Fruit fly (Drosophila melanogaster): ENCODE results near the gene CG4770.
A peak's percentile ranks its signal among the peaks of the same experiment; 100 is the strongest.

DNA sequence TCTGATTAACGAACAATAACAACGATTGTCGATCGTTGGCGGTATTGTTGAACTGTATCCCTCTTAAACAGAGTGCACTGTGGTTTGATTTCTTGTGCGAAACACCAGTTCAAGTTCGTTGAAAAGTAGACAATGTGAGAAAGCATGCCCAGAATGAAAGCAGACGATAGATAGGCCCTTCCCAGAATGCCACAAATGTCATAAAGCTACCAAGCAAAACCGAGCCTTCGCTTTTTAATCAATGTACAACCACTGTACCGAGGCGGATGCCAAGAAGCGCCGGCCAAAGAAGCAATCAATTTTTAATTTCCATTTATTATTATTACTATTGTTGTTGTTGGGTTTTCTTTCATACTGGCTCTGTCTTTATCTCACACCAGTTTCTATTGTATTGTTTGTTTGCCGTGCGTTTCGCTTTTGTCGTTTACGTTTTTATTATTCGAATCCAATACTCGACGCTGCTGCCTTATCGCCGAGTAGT is 9.4 kb upstream of the CG4770 start:
- peak; percentile 85 for TF ChIP-seq kay (GFP tag; ENCODE audit: borderline replicate concordance)
- TF ChIP-seq CG7101 (tag; optimal IDR thresholded peaks at IDR 0.05), result peak; percentile 22
- TF ChIP-seq cic (GFP tag; optimal IDR thresholded peaks at IDR 0.05), result peak; percentile 87
- TF ChIP-seq CG11617 (GFP tag; optimal IDR thresholded peaks at IDR 0.05), result peak; percentile 29
- TF ChIP-seq CG7045 (GFP tag; optimal IDR thresholded peaks at IDR 0.05), result no peak
- no peak for TF ChIP-seq ovo (GFP tag; optimal IDR thresholded peaks at IDR 0.05)
- TF ChIP-seq tj (GFP tag; optimal IDR thresholded peaks at IDR 0.05), result no peak
- TF ChIP-seq pad (GFP tag; optimal IDR thresholded peaks at IDR 0.05), result peak; percentile 14
- TF ChIP-seq Hr96 (GFP tag; optimal IDR thresholded peaks at IDR 0.05), result no peak
- no peak for TF ChIP-seq toe (GFP tag; optimal IDR thresholded peaks at IDR 0.05)
- TF ChIP-seq CG14711 (tag; optimal IDR thresholded peaks at IDR 0.05), result no peak
- TF ChIP-seq CG5204 (GFP tag; optimal IDR thresholded peaks at IDR 0.05), result no peak
- peak; percentile 1 for TF ChIP-seq CG1620 (GFP tag; optimal IDR thresholded peaks at IDR 0.05)
- TF ChIP-seq bab1 (GFP tag; optimal IDR thresholded peaks at IDR 0.05), result no peak
